Fruit fly (Drosophila melanogaster) Kc167 (cell line): ENCODE measurements around the gene Mtpalpha.

Experiments used
- Myc ChIP-seq: fragments of >200 bp; optimal IDR thresholded peaks from 2 replicates; lab custom pipeline; 2017; ENCODE audit warnings: missing external identifiers
- Sin3A ChIP-seq: fragments of >200 bp; optimal IDR thresholded peaks from 2 replicates; lab custom pipeline; 2018; ENCODE audit warnings: missing external identifiers
- h ChIP-seq: fragments of >200 bp; optimal IDR thresholded peaks from 3 replicates; lab custom pipeline; 2018; ENCODE audit warnings: missing external identifiers
- insv ChIP-seq: fragments of >200 bp; optimal IDR thresholded peaks from 3 replicates; lab custom pipeline; 2018; ENCODE audit warnings: missing external identifiers
- psq ChIP-seq: fragments of >200 bp; optimal IDR thresholded peaks from 2 replicates; lab custom pipeline; 2017; ENCODE audit warnings: missing external identifiers
- ttk ChIP-seq: sonication (Bioruptor generic); optimal IDR thresholded peaks from 2 replicates; lab custom pipeline; 2017; ENCODE audit warnings: missing external identifiers

Mtpalpha gene

DNA sequence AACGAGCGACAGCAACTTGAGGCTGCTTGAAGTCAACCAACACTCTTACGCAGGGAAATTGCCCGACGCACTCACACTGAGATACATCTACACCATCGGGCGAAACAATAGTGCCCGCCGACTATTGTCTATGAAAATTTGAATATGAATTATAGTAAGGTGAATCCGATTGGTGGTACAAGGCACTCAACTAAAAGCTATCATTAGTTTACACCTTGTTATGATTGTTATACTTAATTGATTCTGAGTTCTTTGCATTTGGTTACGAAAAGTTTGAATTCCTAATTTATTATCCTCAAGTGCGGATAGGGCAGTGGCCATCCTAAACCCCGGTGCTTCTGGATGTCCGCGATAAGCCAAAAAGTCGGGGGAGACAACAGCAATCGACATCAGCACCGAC is 13.9 kb downstream of the Mtpalpha start:
- TF ChIP-seq ttk (lab: Kevin White, UChicago) (no peak), Myc (lab: Kevin White, UChicago) (no peak), h (no peak), insv (lab: Kevin White, UChicago) (no peak), Sin3A (lab: Kevin White, UChicago) (no peak), psq (no peak)

- TF ChIP-seq ttk (lab: Kevin White, UChicago): no peak
- no peak for TF ChIP-seq h
- TF ChIP-seq insv (lab: Kevin White, UChicago): no peak
- no peak for TF ChIP-seq Sin3A (lab: Kevin White, UChicago)
- TF ChIP-seq psq: no peak
- no peak for TF ChIP-seq Myc (lab: Kevin White, UChicago)
These were observed 16.5 kb downstream of the Mtpalpha start for dm6 chr2L:9560045-9560587.

- no peak for TF ChIP-seq Myc (lab: Kevin White, UChicago)
- no peak for TF ChIP-seq ttk (lab: Kevin White, UChicago)
- TF ChIP-seq psq: no peak
- TF ChIP-seq Sin3A (lab: Kevin White, UChicago): no peak
- no peak for TF ChIP-seq insv (lab: Kevin White, UChicago)
- TF ChIP-seq h: no peak
These were observed 18.7 kb downstream of the Mtpalpha start for dm6 chr2L:9557858-9558257.

DNA sequence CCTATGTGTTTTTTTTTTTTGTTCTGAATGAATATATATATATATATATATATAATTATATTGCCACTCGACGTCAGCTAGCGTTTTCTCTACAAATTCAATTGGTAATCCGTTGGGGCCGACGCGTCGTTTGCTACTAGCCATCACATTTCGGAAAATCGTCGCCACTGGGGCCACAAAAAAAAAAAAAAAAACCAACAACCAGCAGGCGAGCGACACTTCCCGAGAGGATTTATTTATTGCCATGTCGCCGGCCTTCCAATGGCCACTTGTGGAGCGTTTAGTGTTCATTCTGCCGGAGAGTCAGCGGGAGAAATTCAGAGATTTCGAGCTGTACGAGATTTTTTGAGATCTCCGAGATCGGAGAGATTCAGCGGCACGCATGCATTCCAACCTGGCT is 25.7 kb downstream of the Mtpalpha start:
- TF ChIP-seq Sin3A (lab: Kevin White, UChicago) (no peak), h (no peak), insv (lab: Kevin White, UChicago) (no peak), Myc (lab: Kevin White, UChicago) (no peak), ttk (lab: Kevin White, UChicago) (no peak), psq (no peak)

dm6 chr2L:9545511-9545910 is 31.1 kb downstream of the Mtpalpha start, which contains the start of gene CG13114:
CG13114 (plus strand) TSS chr2L:9545811.
- TF ChIP-seq insv (lab: Kevin White, UChicago) (no peak), Myc (lab: Kevin White, UChicago) (no peak), ttk (lab: Kevin White, UChicago) (no peak), Sin3A (lab: Kevin White, UChicago) (no peak), h (no peak), psq (no peak)

- no peak for TF ChIP-seq h
- TF ChIP-seq Sin3A (lab: Kevin White, UChicago): no peak
- no peak for TF ChIP-seq insv (lab: Kevin White, UChicago)
- TF ChIP-seq psq: no peak
- no peak for TF ChIP-seq Myc (lab: Kevin White, UChicago)
- TF ChIP-seq ttk (lab: Kevin White, UChicago): no peak
These were observed 32.7 kb downstream of the Mtpalpha start, which contains the start of gene CG13113 for dm6 chr2L:9543871-9544270. CG13113 (plus strand) TSS chr2L:9544171.

- TF ChIP-seq Myc (lab: Kevin White, UChicago) (no peak), h (no peak), insv (lab: Kevin White, UChicago) (no peak), Sin3A (lab: Kevin White, UChicago) (no peak), psq (no peak), ttk (lab: Kevin White, UChicago) (no peak)
These were observed 34.0 kb downstream of the Mtpalpha start, which contains the start of gene Cpr30B for dm6 chr2L:9542578-9542977. Cpr30B (plus strand) TSS chr2L:9542878.

DNA sequence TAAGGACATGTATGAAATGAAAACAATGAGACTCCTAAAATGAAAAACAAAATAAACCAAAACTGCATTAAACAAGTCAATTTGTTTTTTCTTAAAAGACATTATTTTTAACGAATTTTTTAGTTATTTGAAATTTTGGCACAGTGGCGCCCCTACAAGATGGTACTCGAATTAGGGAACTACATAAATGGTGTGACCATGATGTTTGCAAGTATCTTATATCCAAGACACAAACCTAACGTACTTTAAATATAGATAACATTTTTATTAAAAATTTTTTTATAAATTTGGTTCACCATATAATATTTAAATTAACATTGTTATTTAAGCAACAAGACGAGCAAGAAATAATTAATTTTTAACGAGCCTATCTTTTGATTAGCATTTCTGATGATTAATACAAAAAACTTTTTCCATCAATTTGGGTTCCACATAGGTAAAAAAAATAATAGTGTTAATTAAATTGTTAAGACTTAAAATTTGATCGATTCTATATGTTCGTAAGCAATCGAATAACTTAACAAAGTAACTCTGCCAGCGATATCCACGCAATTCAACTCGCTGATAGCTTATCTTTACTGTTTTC is 36.5 kb downstream of the Mtpalpha start, which contains the start of gene CG17855:
CG17855 (plus strand) TSS at position 536 of the 586 bp plus-strand sequence.
- no peak for TF ChIP-seq Myc (lab: Kevin White, UChicago)
- no peak for TF ChIP-seq h
- no peak for TF ChIP-seq Sin3A (lab: Kevin White, UChicago)
- no peak for TF ChIP-seq psq
- no peak for TF ChIP-seq insv (lab: Kevin White, UChicago)

dm6 chr2L:9529858-9530378 is 46.7 kb downstream of the Mtpalpha start:
- TF ChIP-seq ttk (lab: Kevin White, UChicago) (no peak), Sin3A (lab: Kevin White, UChicago) (no peak), psq (no peak), Myc (lab: Kevin White, UChicago) (no peak), h (no peak), insv (lab: Kevin White, UChicago) (no peak)

- no peak for TF ChIP-seq insv (lab: Kevin White, UChicago)
- TF ChIP-seq Myc (lab: Kevin White, UChicago): no peak
- TF ChIP-seq ttk (lab: Kevin White, UChicago): no peak
- TF ChIP-seq h: no peak
- no peak for TF ChIP-seq Sin3A (lab: Kevin White, UChicago)
These were observed 48.4 kb downstream of the Mtpalpha start, which contains the start of gene CG31883 for dm6 chr2L:9528215-9528614. CG31883 (plus strand) TSS chr2L:9528515.

- no peak for TF ChIP-seq ttk (lab: Kevin White, UChicago)
- no peak for TF ChIP-seq Sin3A (lab: Kevin White, UChicago)
- no peak for TF ChIP-seq insv (lab: Kevin White, UChicago)
- no peak for TF ChIP-seq h
- no peak for TF ChIP-seq Myc (lab: Kevin White, UChicago)
- TF ChIP-seq psq: no peak
These were observed 50.1 kb downstream of the Mtpalpha start for dm6 chr2L:9526518-9526917.

- no peak for TF ChIP-seq insv (lab: Kevin White, UChicago)
- no peak for TF ChIP-seq Myc (lab: Kevin White, UChicago)
- no peak for TF ChIP-seq ttk (lab: Kevin White, UChicago)
- no peak for TF ChIP-seq psq
- TF ChIP-seq h: no peak
- TF ChIP-seq Sin3A (lab: Kevin White, UChicago): no peak
These were observed 50.9 kb downstream of the Mtpalpha start for dm6 chr2L:9525719-9526118.
